Worm (Caenorhabditis elegans) whole organism, late embryonic: ENCODE data around the gene mig-6.

Experiments used
- ceh-45 ChIP-seq: fragments of 200-800 bp; sonication (Bioruptor generic); IDR thresholded peaks from 2 replicates; pipeline ENCODE4 v1.3.6; 2022; ENCODE audit warnings: missing genetic modification reagents, missing genetic modification characterization, missing compliant biosample characterization
- che-1 ChIP-seq: sonication (generic microtip); optimal IDR thresholded peaks from 2 replicates; lab custom pipeline; 2016; ENCODE audit warnings: mild to moderate bottlenecking, missing genetic modification characterization, missing compliant biosample characterization
- fax-1 ChIP-seq: sonication (generic microtip); optimal IDR thresholded peaks from 2 replicates; lab custom pipeline; 2016; ENCODE audit warnings: missing genotype, missing genetic modification characterization, missing compliant biosample characterization
- nhr-11 ChIP-seq: fragments of 150-350 bp; optimal IDR thresholded peaks from 2 replicates; lab custom pipeline; 2014; ENCODE audit warnings: missing biosample characterization, missing genetic modification characterization
- pag-3 ChIP-seq: sonication (generic microtip); optimal IDR thresholded peaks from 2 replicates; lab custom pipeline; 2016; ENCODE audit warnings: missing compliant biosample characterization, missing genetic modification characterization, borderline replicate concordance
- rnt-1 ChIP-seq: sonication (generic microtip); optimal IDR thresholded peaks from 2 replicates; lab custom pipeline; 2016; ENCODE audit warnings: missing genetic modification characterization, missing compliant biosample characterization
- unc-42 ChIP-seq: sonication (generic microtip); optimal IDR thresholded peaks from 2 replicates; lab custom pipeline; 2016; ENCODE audit warnings: missing genotype, missing genetic modification characterization, missing compliant biosample characterization

DNA sequence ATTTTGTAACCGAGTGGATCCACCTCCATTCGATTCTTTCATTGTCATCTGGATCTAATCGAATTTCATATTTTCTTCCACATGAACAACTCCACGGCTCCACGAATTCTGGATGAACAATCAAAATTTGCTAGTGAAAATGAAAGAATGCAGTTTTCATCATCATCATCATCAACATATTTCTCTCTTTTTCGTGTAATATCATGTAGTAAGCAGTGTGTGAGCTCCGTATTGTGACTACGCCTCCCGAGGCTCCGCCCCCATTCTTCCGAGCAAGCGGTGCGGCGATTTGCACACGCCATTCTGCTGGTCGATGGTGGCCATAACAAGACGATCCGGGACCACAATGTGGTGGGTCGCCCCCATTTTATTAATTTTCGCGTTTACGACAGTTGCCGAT is 28.9 kb upstream of the mig-6 start, which contains the start of gene ZK742.7:
- TF ChIP-seq nhr-11 (tag; lab: Kevin White, UChicago) (no peak), pag-3 (tag; lab: Kevin White, UChicago) (no peak), che-1 (tag; lab: Kevin White, UChicago) (no peak), unc-42 (no peak), fax-1 (tag; lab: Kevin White, UChicago) (no peak), rnt-1 (tag; lab: Kevin White, UChicago) (no peak), ceh-45 (GFP tag; lab: Robert Waterston, UW) (no peak)
